Fruit fly (Drosophila melanogaster) whole organism, embryonic: ENCODE measurements around the gene Ada1-2.

Experiments used
- Adf1 ChIP-seq: fragments of 200-800 bp; sonication (Bioruptor generic); IDR thresholded peaks from 2 replicates; pipeline ENCODE4 v1.3.6; 2022; ENCODE audit warnings: missing biosample characterization, missing genetic modification characterization
- Antp ChIP-seq: fragments of 200-800 bp; sonication (Bioruptor generic); optimal IDR thresholded peaks from 3 replicates; lab custom pipeline; 2016; ENCODE audit warnings: missing biosample characterization, missing genetic modification characterization
- BEAF-32 ChIP-seq: fragments of 200-800 bp; sonication (Bioruptor generic); optimal IDR thresholded peaks from 3 replicates; lab custom pipeline; 2017; ENCODE audit warnings: missing biosample characterization, missing genetic modification characterization, mild to moderate bottlenecking, moderate library complexity, missing genetic modification reagents
- CG10543 ChIP-seq: fragments of 200-800 bp; sonication (Bioruptor generic); optimal IDR thresholded peaks from 3 replicates; lab custom pipeline; 2017; ENCODE audit warnings: missing biosample characterization, mild to moderate bottlenecking, missing genetic modification characterization, moderate library complexity
- CG12391 ChIP-seq: fragments of 200-800 bp; sonication (Bioruptor generic); optimal IDR thresholded peaks from 3 replicates; lab custom pipeline; 2018; ENCODE audit warnings: missing biosample characterization, mild to moderate bottlenecking, missing genetic modification characterization, moderate library complexity
- CG13123 ChIP-seq: fragments of 200-800 bp; sonication (Bioruptor generic); optimal IDR thresholded peaks from 2 replicates; lab custom pipeline; 2016; ENCODE audit warnings: missing biosample characterization, missing genetic modification characterization
- CG13424 ChIP-seq: fragments of 200-800 bp; sonication (Bioruptor generic); optimal IDR thresholded peaks from 2 replicates; lab custom pipeline; 2019; ENCODE audit warnings: missing biosample characterization, mild to moderate bottlenecking, missing genetic modification characterization, moderate library complexity
- CG1529 ChIP-seq: fragments of 200-800 bp; sonication (Bioruptor generic); optimal IDR thresholded peaks from 3 replicates; lab custom pipeline; 2018; ENCODE audit warnings: missing biosample characterization, missing genetic modification characterization
- CG1602 ChIP-seq: fragments of 200-800 bp; sonication (Bioruptor generic); optimal IDR thresholded peaks from 3 replicates; lab custom pipeline; 2016; ENCODE audit warnings: missing biosample characterization, missing genetic modification characterization
- CG16779 ChIP-seq: fragments of 200-800 bp; sonication (Bioruptor generic); IDR thresholded peaks from 2 replicates; pipeline ENCODE4 v1.3.6; 2022; ENCODE audit warnings: missing biosample characterization, missing genetic modification characterization
- CG2116 ChIP-seq: fragments of 200-800 bp; sonication (Bioruptor generic); optimal IDR thresholded peaks from 3 replicates; lab custom pipeline; 2018; ENCODE audit warnings: missing biosample characterization, mild to moderate bottlenecking, missing genetic modification characterization
- CG2199 ChIP-seq: fragments of 200-800 bp; sonication (Bioruptor generic); IDR thresholded peaks from 3 replicates; pipeline ENCODE4 v1.3.6; 2022; ENCODE audit warnings: missing biosample characterization, missing genetic modification characterization
- CG2889 ChIP-seq: fragments of 200-800 bp; sonication (Bioruptor generic); IDR thresholded peaks from 3 replicates; pipeline ENCODE4 v1.3.6; 2022; ENCODE audit warnings: missing biosample characterization, missing genetic modification characterization
- CG30020 ChIP-seq: fragments of 200-800 bp; optimal IDR thresholded peaks from 2 replicates; lab custom pipeline; 2019; ENCODE audit warnings: missing biosample characterization, mild to moderate bottlenecking, missing genetic modification characterization, moderate library complexity
- CG30403 ChIP-seq: fragments of 200-800 bp; sonication (Bioruptor generic); optimal IDR thresholded peaks from 3 replicates; lab custom pipeline; 2016; ENCODE audit warnings: missing biosample characterization, missing genetic modification characterization
- CG33213 ChIP-seq: fragments of 200-800 bp; sonication (Bioruptor generic); optimal IDR thresholded peaks from 3 replicates; lab custom pipeline; 2016; ENCODE audit warnings: missing biosample characterization, missing genetic modification characterization
- CG33557 ChIP-seq: fragments of 200-800 bp; sonication (Bioruptor generic); optimal IDR thresholded peaks from 2 replicates; lab custom pipeline; 2019; ENCODE audit warnings: missing biosample characterization, mild to moderate bottlenecking, missing genetic modification characterization, moderate library complexity
- CG4617 ChIP-seq: fragments of 200-800 bp; sonication (Bioruptor generic); optimal IDR thresholded peaks from 3 replicates; lab custom pipeline; 2016; ENCODE audit warnings: missing biosample characterization, missing genetic modification characterization, borderline replicate concordance
- CG6654 ChIP-seq: fragments of 200-800 bp; sonication (Bioruptor generic); optimal IDR thresholded peaks from 2 replicates; lab custom pipeline; 2017; ENCODE audit warnings: missing biosample characterization, mild to moderate bottlenecking, missing genetic modification characterization
- CG7786 ChIP-seq: fragments of 200-800 bp; sonication (Bioruptor generic); optimal IDR thresholded peaks from 2 replicates; lab custom pipeline; 2016; ENCODE audit warnings: missing biosample characterization, missing genetic modification characterization
- CG8281 ChIP-seq: fragments of 200-800 bp; sonication (Bioruptor generic); optimal IDR thresholded peaks from 2 replicates; lab custom pipeline; 2018; ENCODE audit warnings: missing biosample characterization, mild to moderate bottlenecking, missing genetic modification characterization, moderate library complexity
- CG9609 ChIP-seq: fragments of 200-800 bp; sonication (Bioruptor generic); optimal IDR thresholded peaks from 3 replicates; lab custom pipeline; 2016; ENCODE audit warnings: missing biosample characterization, missing genetic modification characterization
- CrebB ChIP-seq: fragments of 200-800 bp; sonication (Bioruptor generic); optimal IDR thresholded peaks from 3 replicates; lab custom pipeline; 2018; ENCODE audit warnings: missing biosample characterization, mild to moderate bottlenecking, missing genetic modification characterization
- Elba2 ChIP-seq: fragments of 200-800 bp; sonication (Bioruptor generic); optimal IDR thresholded peaks from 3 replicates; lab custom pipeline; 2016; ENCODE audit warnings: missing biosample characterization, missing genetic modification characterization
- Ets65A ChIP-seq: fragments of 200-800 bp; sonication (Bioruptor generic); peaks from one replicate; lab custom pipeline; 2016; ENCODE audit warnings: missing biosample characterization, missing genetic modification characterization
- HLH3B ChIP-seq: fragments of 200-800 bp; sonication (Bioruptor generic); IDR thresholded peaks from 2 replicates; pipeline ENCODE4 v1.3.6; 2022; ENCODE audit warnings: missing biosample characterization, missing genetic modification characterization
- HLH54F ChIP-seq: fragments of 200-800 bp; sonication (Bioruptor generic); optimal IDR thresholded peaks from 3 replicates; lab custom pipeline; 2016; ENCODE audit warnings: missing biosample characterization, missing genetic modification characterization
- Hmr ChIP-seq: fragments of 200-800 bp; sonication (Bioruptor generic); optimal IDR thresholded peaks from 3 replicates; lab custom pipeline; 2017; ENCODE audit warnings: mild to moderate bottlenecking, missing biosample characterization, missing genetic modification reagents, missing genetic modification characterization
- Hr3 ChIP-seq: fragments of 200-800 bp; sonication (Bioruptor generic); optimal IDR thresholded peaks from 3 replicates; lab custom pipeline; 2016; ENCODE audit warnings: missing biosample characterization, missing genetic modification characterization
- Lim3 ChIP-seq: fragments of 200-800 bp; sonication (Bioruptor generic); IDR thresholded peaks from 2 replicates; pipeline ENCODE4 v1.3.6; 2022; ENCODE audit warnings: missing biosample characterization, missing genetic modification characterization
- Mad ChIP-seq: fragments of 200-800 bp; sonication (Bioruptor generic); optimal IDR thresholded peaks from 2 replicates; lab custom pipeline; 2016; ENCODE audit warnings: missing biosample characterization, missing genetic modification characterization
- Med ChIP-seq: fragments of 200-800 bp; sonication (Bioruptor generic); peaks from one replicate; lab custom pipeline; 2016; ENCODE audit warnings: missing biosample characterization, missing genetic modification characterization, mild to moderate bottlenecking, inconsistent platforms, moderate library complexity
- Mes4 ChIP-seq: fragments of 200-800 bp; sonication (Bioruptor generic); optimal IDR thresholded peaks from 2 replicates; lab custom pipeline; 2016; ENCODE audit warnings: missing biosample characterization, missing genetic modification characterization
- Nf-YB ChIP-seq: fragments of 200-800 bp; sonication (Bioruptor generic); optimal IDR thresholded peaks from 3 replicates; lab custom pipeline; 2019; ENCODE audit warnings: missing biosample characterization, mild to moderate bottlenecking, missing genetic modification characterization, moderate library complexity
- Rfx ChIP-seq: fragments of 200-800 bp; sonication (Bioruptor generic); IDR thresholded peaks from 2 replicates; pipeline ENCODE4 v1.3.6; 2022; ENCODE audit warnings: missing biosample characterization, missing genetic modification characterization
- ab ChIP-seq: fragments of 200-800 bp; sonication (Bioruptor generic); optimal IDR thresholded peaks from 2 replicates; lab custom pipeline; 2016; ENCODE audit warnings: missing biosample characterization, missing genetic modification characterization
- ac ChIP-seq: fragments of 200-800 bp; sonication (Bioruptor generic); optimal IDR thresholded peaks from 3 replicates; lab custom pipeline; 2017; ENCODE audit warnings: missing biosample characterization, mild to moderate bottlenecking, missing genetic modification characterization
- ase ChIP-seq: fragments of 200-800 bp; sonication (Bioruptor generic); IDR thresholded peaks from 3 replicates; pipeline ENCODE4 v1.3.6; 2022; ENCODE audit warnings: missing biosample characterization, missing genetic modification characterization
- bab2 ChIP-seq: fragments of 200-800 bp; sonication (Bioruptor generic); optimal IDR thresholded peaks from 2 replicates; lab custom pipeline; 2016; ENCODE audit warnings: missing biosample characterization, missing genetic modification characterization
- cad ChIP-seq: fragments of >200 bp; optimal IDR thresholded peaks from 2 replicates; lab custom pipeline; 2017; ENCODE audit warnings: missing biosample characterization, missing genetic modification characterization
- disco-r ChIP-seq: fragments of 200-800 bp; sonication (Bioruptor generic); optimal IDR thresholded peaks from 2 replicates; lab custom pipeline; 2016; ENCODE audit warnings: missing biosample characterization, missing genetic modification characterization
- fu2 ChIP-seq: fragments of 200-800 bp; sonication (Bioruptor generic); optimal IDR thresholded peaks from 2 replicates; lab custom pipeline; 2016; ENCODE audit warnings: missing biosample characterization, missing genetic modification characterization
- gsb-n ChIP-seq: fragments of 200-800 bp; sonication (Bioruptor generic); optimal IDR thresholded peaks from 3 replicates; lab custom pipeline; 2018; ENCODE audit warnings: missing biosample characterization, mild to moderate bottlenecking, missing genetic modification characterization
- lola ChIP-seq, 3 experiments: fragments of >200 bp in 2 of 3; fragments of 200-800 bp in 1 of 3; sonication (Bioruptor generic) in 1 of 3; optimal IDR thresholded peaks; 2 replicates each; lab custom pipeline; 2017 to 2019; ENCODE audit warnings: missing biosample characterization in 3 of 3, missing genetic modification characterization in 3 of 3, mild to moderate bottlenecking in 1 of 3, moderate library complexity in 1 of 3
- pb ChIP-seq: fragments of 200-800 bp; sonication (Bioruptor generic); optimal IDR thresholded peaks from 3 replicates; lab custom pipeline; 2016; ENCODE audit warnings: missing biosample characterization, missing genetic modification characterization
- schlank ChIP-seq: fragments of 200-800 bp; sonication (Bioruptor generic); optimal IDR thresholded peaks from 2 replicates; lab custom pipeline; 2018; ENCODE audit warnings: missing biosample characterization, mild to moderate bottlenecking, missing genetic modification characterization
- sens ChIP-seq: fragments of 200-800 bp; sonication (Bioruptor generic); peaks from one replicate; lab custom pipeline; 2016; ENCODE audit warnings: missing biosample characterization, missing genetic modification characterization
- slp2 ChIP-seq: fragments of 200-800 bp; sonication (Bioruptor generic); optimal IDR thresholded peaks from 2 replicates; lab custom pipeline; 2016; ENCODE audit warnings: missing biosample characterization, missing genetic modification characterization
- sug ChIP-seq: fragments of 200-800 bp; optimal IDR thresholded peaks from 2 replicates; lab custom pipeline; 2019; ENCODE audit warnings: missing biosample characterization, mild to moderate bottlenecking, missing genetic modification characterization, moderate library complexity
- tgo ChIP-seq: fragments of 200-800 bp; sonication (Bioruptor generic); IDR thresholded peaks from 3 replicates; pipeline ENCODE4 v1.3.6; 2022; ENCODE audit warnings: missing biosample characterization, missing genetic modification characterization
- tin ChIP-seq: fragments of 200-800 bp; sonication (Bioruptor generic); optimal IDR thresholded peaks from 3 replicates; lab custom pipeline; 2016; ENCODE audit warnings: missing biosample characterization, missing genetic modification characterization
- zen ChIP-seq: fragments of 200-800 bp; sonication (Bioruptor generic); optimal IDR thresholded peaks from 3 replicates; lab custom pipeline; 2018; ENCODE audit warnings: missing biosample characterization, mild to moderate bottlenecking, missing genetic modification characterization, moderate library complexity
- zfh1 ChIP-seq: fragments of 200-800 bp; sonication (Bioruptor generic); IDR thresholded peaks from 3 replicates; pipeline ENCODE4 v1.3.6; 2022; ENCODE audit warnings: missing biosample characterization, missing genetic modification characterization

Gene Ada1-2

DNA sequence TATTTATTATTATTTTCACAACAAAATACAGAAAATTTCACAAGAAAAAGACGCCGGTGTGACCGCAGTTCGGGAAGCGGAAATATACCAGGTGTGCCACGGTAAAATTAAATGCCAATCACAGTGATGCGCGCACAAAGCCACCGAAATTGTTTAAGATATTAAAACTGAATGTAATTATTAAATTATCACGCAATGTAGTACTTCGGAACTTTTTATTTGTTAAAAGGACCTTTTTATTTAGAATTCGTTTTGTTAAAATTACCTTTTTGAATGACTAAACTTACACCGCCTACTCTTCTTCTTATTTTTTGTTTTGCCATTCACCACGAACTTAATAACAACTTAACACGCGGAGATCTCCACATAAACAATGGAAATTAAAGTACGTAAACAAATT, 4.8 kb upstream of the Ada1-2 start, which contains the start of the genes CG6686 and CG34163 (continued):
- TF ChIP-seq Hmr (GFP tag; lab: Kevin White, UChicago) (peak; percentile 61), bab2 (GFP tag; lab: Kevin White, UChicago) (peak; percentile 41), zfh1 (GFP tag; lab: Robert Waterston, UW) (peak; percentile 49; the same call in 1 of the 3 replicates), slp2 (GFP tag; lab: Kevin White, UChicago) (peak; percentile 22), Antp (GFP tag; lab: Kevin White, UChicago) (peak; percentile 10), tgo (no peak), Hr3 (peak; percentile 55), CG1529 (GFP tag; lab: Kevin White, UChicago) (no peak), CG4617 (GFP tag; lab: Kevin White, UChicago) (peak; percentile 88), BEAF-32 (GFP tag; lab: Kevin White, UChicago) (peak; percentile 41), CrebB (tag; lab: Kevin White, UChicago) (no peak), Ets65A (GFP tag; lab: Kevin White, UChicago) (peak; percentile 91), CG7786 (GFP tag; lab: Kevin White, UChicago) (peak; percentile 55), ase (GFP tag; lab: Robert Waterston, UW) (no peak), CG30403 (GFP tag; lab: Kevin White, UChicago) (peak; percentile 69), HLH3B (no peak), CG2116 (GFP tag; lab: Kevin White, UChicago) (peak; percentile 63), CG12391 (tag; lab: Kevin White, UChicago) (peak; percentile 59), Elba2 (GFP tag; lab: Kevin White, UChicago) (no peak), cad (GFP tag; lab: Kevin White, UChicago) (no peak), Mad (GFP tag; lab: Kevin White, UChicago) (peak; percentile 43), CG33557 (peak; percentile 32), Rfx (GFP tag; lab: Robert Waterston, UW) (no peak), CG13123 (GFP tag; lab: Kevin White, UChicago) (no peak), CG33213 (GFP tag; lab: Kevin White, UChicago) (peak; percentile 32), CG8281 (tag; lab: Kevin White, UChicago) (no peak), pb (GFP tag; lab: Kevin White, UChicago) (no peak), CG16779 (no peak), CG2199 (GFP tag; lab: Robert Waterston, UW) (0 out of 3 replicates have a peak, but pooled peaks have one; percentile 29), CG30020 (peak; percentile 29), CG1602 (GFP tag; lab: Kevin White, UChicago) (no peak), Adf1 (GFP tag; lab: Robert Waterston, UW) (no peak), Lim3 (GFP tag; lab: Robert Waterston, UW) (no peak), Nf-YB (GFP tag; lab: Kevin White, UChicago) (peak; percentile 15), CG6654 (no peak), CG13424 (tag; lab: Kevin White, UChicago) (peak; percentile 23), zen (tag; lab: Kevin White, UChicago) (peak; percentile 44), sens (GFP tag; lab: Kevin White, UChicago) (peak; percentile 86), sug (peak; percentile 54), tin (GFP tag; lab: Kevin White, UChicago) (peak; percentile 17), Med (GFP tag; lab: Kevin White, UChicago) (peak; percentile 87), ac (GFP tag; lab: Kevin White, UChicago) (no peak), CG9609 (GFP tag; lab: Kevin White, UChicago) (peak; percentile 50), CG2889 (GFP tag; lab: Robert Waterston, UW) (no peak), CG10543 (GFP tag; lab: Kevin White, UChicago) (peak; percentile 1), fu2 (peak; percentile 30), gsb-n (tag; lab: Kevin White, UChicago) (no peak), lola (GFP tag; optimal IDR thresholded peaks at IDR 0.05; lab: Kevin White, UChicago) (no peak), disco-r (no peak), schlank (no peak), ab (GFP tag; lab: Kevin White, UChicago) (no peak), Mes4 (GFP tag; lab: Kevin White, UChicago) (no peak), HLH54F (GFP tag; lab: Kevin White, UChicago) (peak; percentile 42)
